Fruit fly (Drosophila melanogaster) whole organism, embryonic: ENCODE measurements around the gene Obp93a.

Source experiments
- CG10431 ChIP-seq: fragments of 200-800 bp; sonication (Bioruptor generic); optimal IDR thresholded peaks from 3 replicates; lab custom pipeline; 2018; ENCODE audit warnings: missing biosample characterization, mild to moderate bottlenecking, missing genetic modification characterization
- CG13123 ChIP-seq: fragments of 200-800 bp; sonication (Bioruptor generic); optimal IDR thresholded peaks from 2 replicates; lab custom pipeline; 2016; ENCODE audit warnings: missing biosample characterization, missing genetic modification characterization
- CG14441 ChIP-seq: fragments of 200-800 bp; sonication (Bioruptor generic); IDR thresholded peaks from 2 replicates; pipeline ENCODE4 v1.3.6; 2022; ENCODE audit warnings: missing biosample characterization, missing genetic modification characterization
- CG15269 ChIP-seq: fragments of 200-800 bp; sonication (Bioruptor generic); optimal IDR thresholded peaks from 2 replicates; lab custom pipeline; 2018; ENCODE audit warnings: missing biosample characterization, mild to moderate bottlenecking, missing genetic modification characterization, moderate library complexity
- CG16815 ChIP-seq: fragments of 200-800 bp; sonication (Bioruptor generic); optimal IDR thresholded peaks from 3 replicates; lab custom pipeline; 2017; ENCODE audit warnings: missing biosample characterization, mild to moderate bottlenecking, missing genetic modification characterization
- CG17385 ChIP-seq: fragments of 200-800 bp; sonication (Bioruptor generic); optimal IDR thresholded peaks from 3 replicates; lab custom pipeline; 2018; ENCODE audit warnings: missing biosample characterization, mild to moderate bottlenecking, missing genetic modification characterization
- CG17612 ChIP-seq: fragments of 200-800 bp; sonication (Bioruptor generic); IDR thresholded peaks from 2 replicates; pipeline ENCODE4 v1.3.6; 2022; ENCODE audit warnings: missing biosample characterization, missing genetic modification characterization
- CG18599 ChIP-seq: fragments of 200-800 bp; sonication (Bioruptor generic); optimal IDR thresholded peaks from 3 replicates; lab custom pipeline; 2017; ENCODE audit warnings: missing biosample characterization, missing genetic modification characterization, mild to moderate bottlenecking, moderate library complexity, missing genetic modification reagents
- CG30403 ChIP-seq: fragments of 200-800 bp; sonication (Bioruptor generic); optimal IDR thresholded peaks from 3 replicates; lab custom pipeline; 2016; ENCODE audit warnings: missing biosample characterization, missing genetic modification characterization
- CG30431 ChIP-seq: fragments of 200-800 bp; sonication (Bioruptor generic); optimal IDR thresholded peaks from 2 replicates; lab custom pipeline; 2017; ENCODE audit warnings: missing biosample characterization, missing genetic modification characterization
- CG3065 ChIP-seq: fragments of 200-800 bp; sonication (Bioruptor generic); optimal IDR thresholded peaks from 2 replicates; lab custom pipeline; 2016; ENCODE audit warnings: missing biosample characterization, missing genetic modification characterization
- CG3847 ChIP-seq: fragments of 200-800 bp; sonication (Bioruptor generic); IDR thresholded peaks from 2 replicates; pipeline ENCODE4 v1.3.6; 2022; ENCODE audit warnings: missing biosample characterization, missing genetic modification characterization
- CG4282 ChIP-seq: fragments of 200-800 bp; sonication (Bioruptor generic); optimal IDR thresholded peaks from 2 replicates; lab custom pipeline; 2016; ENCODE audit warnings: missing biosample characterization, missing genetic modification characterization
- CG43689 ChIP-seq: fragments of 200-800 bp; sonication (Bioruptor generic); IDR thresholded peaks from 2 replicates; pipeline ENCODE4 v1.3.6; 2022; ENCODE audit warnings: missing biosample characterization, missing genetic modification characterization
- CG4617 ChIP-seq: fragments of 200-800 bp; sonication (Bioruptor generic); optimal IDR thresholded peaks from 3 replicates; lab custom pipeline; 2016; ENCODE audit warnings: missing biosample characterization, missing genetic modification characterization, borderline replicate concordance
- CG5245 ChIP-seq: fragments of 200-800 bp; sonication (Bioruptor generic); optimal IDR thresholded peaks from 3 replicates; lab custom pipeline; 2016; ENCODE audit warnings: missing biosample characterization, missing genetic modification characterization
- CG6254 ChIP-seq: fragments of 200-800 bp; sonication (Bioruptor generic); optimal IDR thresholded peaks from 3 replicates; lab custom pipeline; 2017; ENCODE audit warnings: mild to moderate bottlenecking, missing biosample characterization, missing genetic modification reagents, missing genetic modification characterization
- CoRest ChIP-seq: fragments of 200-800 bp; sonication (Bioruptor generic); optimal IDR thresholded peaks from 3 replicates; lab custom pipeline; 2018; ENCODE audit warnings: missing biosample characterization, mild to moderate bottlenecking, missing genetic modification characterization, moderate library complexity
- Dbx ChIP-seq: fragments of 200-800 bp; sonication (Bioruptor generic); IDR thresholded peaks from 3 replicates; pipeline ENCODE4 v1.3.6; 2022; ENCODE audit warnings: missing biosample characterization, missing genetic modification characterization
- Deaf1 ChIP-seq: fragments of 200-800 bp; optimal IDR thresholded peaks from 3 replicates; lab custom pipeline; 2019; ENCODE audit warnings: missing biosample characterization, mild to moderate bottlenecking, missing genetic modification characterization, moderate library complexity
- E2f1 ChIP-seq: fragments of 200-800 bp; sonication (Bioruptor generic); IDR thresholded peaks from 2 replicates; pipeline ENCODE4 v1.3.6; 2022; ENCODE audit warnings: missing biosample characterization, missing genetic modification characterization
- H2.0 ChIP-seq: fragments of 200-800 bp; sonication (Bioruptor generic); IDR thresholded peaks from 2 replicates; pipeline ENCODE4 v1.3.6; 2022; ENCODE audit warnings: missing biosample characterization, missing genetic modification characterization
- Hmr ChIP-seq: fragments of 200-800 bp; sonication (Bioruptor generic); optimal IDR thresholded peaks from 3 replicates; lab custom pipeline; 2017; ENCODE audit warnings: mild to moderate bottlenecking, missing biosample characterization, missing genetic modification reagents, missing genetic modification characterization
- MTF-1 ChIP-seq: fragments of 200-800 bp; sonication (Bioruptor generic); optimal IDR thresholded peaks from 2 replicates; lab custom pipeline; 2018; ENCODE audit warnings: missing biosample characterization, mild to moderate bottlenecking, missing genetic modification characterization, borderline replicate concordance
- Meics ChIP-seq: fragments of 200-800 bp; sonication (Bioruptor generic); optimal IDR thresholded peaks from 2 replicates; lab custom pipeline; 2017; ENCODE audit warnings: missing biosample characterization, mild to moderate bottlenecking, missing genetic modification characterization
- Mrtf ChIP-seq: fragments of 200-800 bp; sonication (Bioruptor generic); IDR thresholded peaks from 3 replicates; pipeline ENCODE4 v1.3.6; 2022; ENCODE audit warnings: missing biosample characterization, missing genetic modification characterization
- NC2β ChIP-seq: fragments of 200-800 bp; sonication (Bioruptor generic); optimal IDR thresholded peaks from 2 replicates; lab custom pipeline; 2016; ENCODE audit warnings: missing biosample characterization, missing genetic modification characterization
- Ssrp ChIP-seq: fragments of 200-800 bp; sonication (Bioruptor generic); optimal IDR thresholded peaks from 2 replicates; lab custom pipeline; 2018; ENCODE audit warnings: missing biosample characterization, mild to moderate bottlenecking, missing genetic modification characterization, moderate library complexity
- ab ChIP-seq: fragments of 200-800 bp; sonication (Bioruptor generic); optimal IDR thresholded peaks from 2 replicates; lab custom pipeline; 2016; ENCODE audit warnings: missing biosample characterization, missing genetic modification characterization
- amos ChIP-seq: fragments of 200-800 bp; sonication (Bioruptor generic); IDR thresholded peaks from 2 replicates; pipeline ENCODE4 v1.3.6; 2022; ENCODE audit warnings: missing biosample characterization, missing genetic modification characterization; ENCODE audit not compliant: partially characterized antibody
- ap ChIP-seq: fragments of 200-800 bp; sonication (Bioruptor generic); IDR thresholded peaks from 2 replicates; pipeline ENCODE4 v1.3.6; 2022; ENCODE audit warnings: missing biosample characterization, missing genetic modification characterization
- ato ChIP-seq: fragments of 200-800 bp; sonication (Bioruptor generic); IDR thresholded peaks from 2 replicates; pipeline ENCODE4 v1.3.6; 2022; ENCODE audit warnings: missing biosample characterization, missing genetic modification characterization; ENCODE audit not compliant: partially characterized antibody
- crol ChIP-seq: fragments of 200-800 bp; sonication (Bioruptor generic); IDR thresholded peaks from 2 replicates; pipeline ENCODE4 v1.3.6; 2022; ENCODE audit warnings: missing biosample characterization, missing genetic modification characterization
- dmrt11E ChIP-seq: fragments of 200-800 bp; sonication (Bioruptor generic); optimal IDR thresholded peaks from 3 replicates; lab custom pipeline; 2018; ENCODE audit warnings: missing biosample characterization, mild to moderate bottlenecking, missing genetic modification characterization, moderate library complexity
- exex ChIP-seq: fragments of 200-800 bp; sonication (Bioruptor generic); optimal IDR thresholded peaks from 4 replicates; lab custom pipeline; 2018; ENCODE audit warnings: missing biosample characterization, mild to moderate bottlenecking, missing genetic modification characterization, moderate library complexity
- fd3F ChIP-seq: fragments of 200-800 bp; sonication (Bioruptor generic); optimal IDR thresholded peaks from 2 replicates; lab custom pipeline; 2018; ENCODE audit warnings: missing biosample characterization, mild to moderate bottlenecking, missing genetic modification characterization, moderate library complexity
- fd96Cb ChIP-seq: fragments of 200-800 bp; sonication (Bioruptor generic); optimal IDR thresholded peaks from 2 replicates; lab custom pipeline; 2018; ENCODE audit warnings: missing biosample characterization, mild to moderate bottlenecking, missing genetic modification characterization, moderate library complexity
- insv ChIP-seq, 2 experiments: fragments of 200-800 bp; sonication (Bioruptor generic); optimal IDR thresholded peaks; 3 replicates each; lab custom pipeline; 2016 to 2018; ENCODE audit warnings: missing biosample characterization in 2 of 2, missing genetic modification characterization in 2 of 2
- knrl ChIP-seq: fragments of 200-800 bp; sonication (Bioruptor generic); IDR thresholded peaks from 3 replicates; pipeline ENCODE4 v1.3.6; 2022; ENCODE audit warnings: missing biosample characterization, missing genetic modification characterization; ENCODE audit not compliant: partially characterized antibody
- lbe ChIP-seq: fragments of 200-800 bp; sonication (Bioruptor generic); optimal IDR thresholded peaks from 2 replicates; lab custom pipeline; 2016; ENCODE audit warnings: missing biosample characterization, mild to moderate bottlenecking, missing genetic modification characterization
- lola ChIP-seq, 3 experiments: fragments of >200 bp in 2 of 3; fragments of 200-800 bp in 1 of 3; sonication (Bioruptor generic) in 1 of 3; optimal IDR thresholded peaks; 2 replicates each; lab custom pipeline; 2017 to 2019; ENCODE audit warnings: missing biosample characterization in 3 of 3, missing genetic modification characterization in 3 of 3, mild to moderate bottlenecking in 1 of 3, moderate library complexity in 1 of 3
- mirr ChIP-seq: fragments of 200-800 bp; sonication (Bioruptor generic); optimal IDR thresholded peaks from 3 replicates; lab custom pipeline; 2018; ENCODE audit warnings: missing biosample characterization, mild to moderate bottlenecking, missing genetic modification characterization
- odd ChIP-seq: fragments of 200-800 bp; sonication (Bioruptor generic); optimal IDR thresholded peaks from 2 replicates; lab custom pipeline; 2017; ENCODE audit warnings: missing biosample characterization, mild to moderate bottlenecking, missing genetic modification characterization
- sens ChIP-seq: fragments of 200-800 bp; sonication (Bioruptor generic); peaks from one replicate; lab custom pipeline; 2016; ENCODE audit warnings: missing biosample characterization, missing genetic modification characterization
- stc ChIP-seq: fragments of 200-800 bp; sonication (Bioruptor generic); IDR thresholded peaks from 2 replicates; pipeline ENCODE4 v1.3.6; 2022; ENCODE audit warnings: missing biosample characterization, missing genetic modification characterization
- sug ChIP-seq: fragments of 200-800 bp; optimal IDR thresholded peaks from 2 replicates; lab custom pipeline; 2019; ENCODE audit warnings: missing biosample characterization, mild to moderate bottlenecking, missing genetic modification characterization, moderate library complexity
- wor ChIP-seq: fragments of 200-800 bp; sonication (Bioruptor generic); IDR thresholded peaks from 2 replicates; pipeline ENCODE4 v1.3.6; 2022; ENCODE audit warnings: missing biosample characterization, missing genetic modification characterization
- z ChIP-seq: fragments of 200-800 bp; sonication (Bioruptor generic); IDR thresholded peaks from 3 replicates; pipeline ENCODE4 v1.3.6; 2022; ENCODE audit warnings: missing biosample characterization, missing genetic modification characterization

Gene Obp93a

dm6 chr3R:21151090-21151870 is 21.8 kb upstream of the Obp93a start (continued):
- TF ChIP-seq CG17612 (GFP tag; lab: Robert Waterston, UW), result 0 out of 2 replicates have a peak, but pooled peaks have one; percentile 36
- peak; percentile 48 for TF ChIP-seq fd3F (GFP tag; lab: Kevin White, UChicago)
- peak; percentile 69 for TF ChIP-seq CG18599 (GFP tag; lab: Kevin White, UChicago)
- peak; percentile 69 for TF ChIP-seq Hmr (GFP tag; lab: Kevin White, UChicago)
- TF ChIP-seq CG30403 (GFP tag; lab: Kevin White, UChicago), result peak; percentile 62
- no peak for TF ChIP-seq amos (GFP tag; lab: Robert Waterston, UW)
- no peak for TF ChIP-seq insv (GFP tag; optimal IDR thresholded peaks at IDR 0.05; lab: Kevin White, UChicago)
- no peak for TF ChIP-seq dmrt11E
- peak; percentile 52; the same call in 1 of the 2 replicates for TF ChIP-seq stc (GFP tag; lab: Robert Waterston, UW)
- TF ChIP-seq CG3065 (GFP tag; lab: Kevin White, UChicago), result no peak
- peak; percentile 69 for TF ChIP-seq sens (GFP tag; lab: Kevin White, UChicago)

- no peak for TF ChIP-seq CG15269 (tag; lab: Kevin White, UChicago)
- no peak for TF ChIP-seq Meics
- TF ChIP-seq sens (GFP tag; lab: Kevin White, UChicago), result peak; percentile 8
- TF ChIP-seq CG17385 (GFP tag; lab: Kevin White, UChicago), result no peak
- no peak for TF ChIP-seq CG13123 (GFP tag; lab: Kevin White, UChicago)
- no peak for TF ChIP-seq Deaf1 (tag; lab: Kevin White, UChicago)
- no peak for TF ChIP-seq lola (GFP tag; optimal IDR thresholded peaks at IDR 0.05; lab: Kevin White, UChicago)
- TF ChIP-seq H2.0 (GFP tag; lab: Robert Waterston, UW), result no peak
- TF ChIP-seq mirr, result peak; percentile 38
- no peak for TF ChIP-seq CG14441 (GFP tag; lab: Robert Waterston, UW)
- TF ChIP-seq knrl (GFP tag; lab: Robert Waterston, UW), result no peak
- TF ChIP-seq CG5245 (GFP tag; lab: Kevin White, UChicago), result no peak
- TF ChIP-seq CG4617, result no peak
- TF ChIP-seq fd96Cb (tag; lab: Kevin White, UChicago), result no peak
- TF ChIP-seq NC2β (GFP tag; lab: Kevin White, UChicago), result no peak
- TF ChIP-seq ab (GFP tag; lab: Kevin White, UChicago), result no peak
- TF ChIP-seq Ssrp (tag; lab: Kevin White, UChicago), result no peak
- no peak for TF ChIP-seq CG16815 (GFP tag; lab: Kevin White, UChicago)
- TF ChIP-seq odd (GFP tag; lab: Kevin White, UChicago), result no peak
- 0 out of 2 replicates have a peak, but pooled peaks have one; percentile 7 for TF ChIP-seq ap (GFP tag; lab: Robert Waterston, UW)
- no peak for TF ChIP-seq CG6254
- TF ChIP-seq MTF-1 (GFP tag; lab: Kevin White, UChicago), result no peak
- no peak for TF ChIP-seq CG43689
- TF ChIP-seq E2f1 (GFP tag; lab: Robert Waterston, UW), result no peak
- peak; percentile 54 for TF ChIP-seq sug (tag; lab: Kevin White, UChicago)
- no peak for TF ChIP-seq CoRest (tag; lab: Kevin White, UChicago)
- no peak for TF ChIP-seq z
- no peak for TF ChIP-seq Mrtf (GFP tag; lab: Robert Waterston, UW)
- no peak for TF ChIP-seq CG30431
- peak; percentile 61 for TF ChIP-seq crol (GFP tag; lab: Robert Waterston, UW)
- TF ChIP-seq CG3847 (GFP tag; lab: Robert Waterston, UW), result no peak
- no peak for TF ChIP-seq CG10431 (GFP tag; lab: Kevin White, UChicago)
- no peak for TF ChIP-seq Dbx (GFP tag; lab: Robert Waterston, UW)
- TF ChIP-seq wor (GFP tag; lab: Robert Waterston, UW), result no peak
- TF ChIP-seq lbe (GFP tag; lab: Kevin White, UChicago), result no peak
- no peak for TF ChIP-seq CG4282 (GFP tag; lab: Kevin White, UChicago)
- TF ChIP-seq exex (tag; lab: Kevin White, UChicago), result peak; percentile 30
- TF ChIP-seq ato (GFP tag; lab: Robert Waterston, UW), result peak; percentile 28; the same call in 1 of the 2 replicates
Observed at dm6 chr3R:21150090-21150489, 20.6 kb upstream of the Obp93a start.
